Fruit fly (Drosophila melanogaster) whole organism, embryonic: ENCODE measurements around the gene Not10.

ENCODE experiments used
- Adf1 ChIP-seq: fragments of 200-800 bp; sonication (Bioruptor generic); IDR thresholded peaks from 2 replicates; pipeline ENCODE4 v1.3.6; 2022; ENCODE audit warnings: missing biosample characterization, missing genetic modification characterization
- C15 ChIP-seq: fragments of 200-800 bp; sonication (Bioruptor generic); IDR thresholded peaks from 3 replicates; pipeline ENCODE4 v1.3.6; 2022; ENCODE audit warnings: missing biosample characterization, missing genetic modification characterization
- CG10267 ChIP-seq: fragments of 200-800 bp; sonication (Bioruptor generic); optimal IDR thresholded peaks from 2 replicates; lab custom pipeline; 2018; ENCODE audit warnings: missing biosample characterization, mild to moderate bottlenecking, missing genetic modification characterization, moderate library complexity
- CG10274 ChIP-seq: fragments of 200-800 bp; sonication (Bioruptor generic); optimal IDR thresholded peaks from 3 replicates; lab custom pipeline; 2017; ENCODE audit warnings: missing biosample characterization, mild to moderate bottlenecking, missing genetic modification characterization
- CG10462 ChIP-seq: fragments of 200-800 bp; sonication (Bioruptor generic); optimal IDR thresholded peaks from 2 replicates; lab custom pipeline; 2016; ENCODE audit warnings: missing biosample characterization, missing genetic modification characterization
- CG10979 ChIP-seq: fragments of 200-800 bp; sonication (Bioruptor generic); optimal IDR thresholded peaks from 2 replicates; lab custom pipeline; 2018; ENCODE audit warnings: missing biosample characterization, mild to moderate bottlenecking, missing genetic modification characterization, moderate library complexity
- CG11085 ChIP-seq: fragments of 200-800 bp; sonication (Bioruptor generic); IDR thresholded peaks from 2 replicates; pipeline ENCODE4 v1.3.6; 2022; ENCODE audit warnings: missing biosample characterization, missing genetic modification characterization
- CG12071 ChIP-seq: fragments of 200-800 bp; sonication (Bioruptor generic); optimal IDR thresholded peaks from 3 replicates; lab custom pipeline; 2018; ENCODE audit warnings: missing biosample characterization, mild to moderate bottlenecking, missing genetic modification characterization
- CG12219 ChIP-seq: fragments of 200-800 bp; sonication (Bioruptor generic); optimal IDR thresholded peaks from 3 replicates; lab custom pipeline; 2018; ENCODE audit warnings: missing biosample characterization, mild to moderate bottlenecking, missing genetic modification characterization
- CG12769 ChIP-seq: fragments of 200-800 bp; sonication (Bioruptor generic); optimal IDR thresholded peaks from 2 replicates; lab custom pipeline; 2019; ENCODE audit warnings: missing biosample characterization, mild to moderate bottlenecking, missing genetic modification characterization, moderate library complexity
- CG15269 ChIP-seq: fragments of 200-800 bp; sonication (Bioruptor generic); optimal IDR thresholded peaks from 2 replicates; lab custom pipeline; 2018; ENCODE audit warnings: missing biosample characterization, mild to moderate bottlenecking, missing genetic modification characterization, moderate library complexity
- CG15514 ChIP-seq: fragments of 200-800 bp; sonication (Bioruptor generic); optimal IDR thresholded peaks from 3 replicates; lab custom pipeline; 2017; ENCODE audit warnings: missing biosample characterization, missing genetic modification characterization, mild to moderate bottlenecking, moderate library complexity, missing genetic modification reagents
- CG1647 ChIP-seq: fragments of 200-800 bp; sonication (Bioruptor generic); optimal IDR thresholded peaks from 3 replicates; lab custom pipeline; 2016; ENCODE audit warnings: missing biosample characterization, missing genetic modification characterization
- CG16815 ChIP-seq: fragments of 200-800 bp; sonication (Bioruptor generic); optimal IDR thresholded peaks from 3 replicates; lab custom pipeline; 2017; ENCODE audit warnings: missing biosample characterization, mild to moderate bottlenecking, missing genetic modification characterization
- CG2116 ChIP-seq: fragments of 200-800 bp; sonication (Bioruptor generic); optimal IDR thresholded peaks from 3 replicates; lab custom pipeline; 2018; ENCODE audit warnings: missing biosample characterization, mild to moderate bottlenecking, missing genetic modification characterization
- CG2202 ChIP-seq: fragments of 200-800 bp; sonication (Bioruptor generic); optimal IDR thresholded peaks from 2 replicates; lab custom pipeline; 2018; ENCODE audit warnings: missing biosample characterization, mild to moderate bottlenecking, missing genetic modification characterization
- CG30403 ChIP-seq: fragments of 200-800 bp; sonication (Bioruptor generic); optimal IDR thresholded peaks from 3 replicates; lab custom pipeline; 2016; ENCODE audit warnings: missing biosample characterization, missing genetic modification characterization
- CG30431 ChIP-seq: fragments of 200-800 bp; sonication (Bioruptor generic); optimal IDR thresholded peaks from 2 replicates; lab custom pipeline; 2017; ENCODE audit warnings: missing biosample characterization, missing genetic modification characterization
- CG4424 ChIP-seq: fragments of 200-800 bp; sonication (Bioruptor generic); optimal IDR thresholded peaks from 3 replicates; lab custom pipeline; 2016; ENCODE audit warnings: missing biosample characterization, missing genetic modification characterization
- CG5245 ChIP-seq: fragments of 200-800 bp; sonication (Bioruptor generic); optimal IDR thresholded peaks from 3 replicates; lab custom pipeline; 2016; ENCODE audit warnings: missing biosample characterization, missing genetic modification characterization
- CG7928 ChIP-seq: fragments of 200-800 bp; sonication (Bioruptor generic); optimal IDR thresholded peaks from 2 replicates; lab custom pipeline; 2017; ENCODE audit warnings: missing biosample characterization, mild to moderate bottlenecking, missing genetic modification characterization
- CG9437 ChIP-seq: fragments of 200-800 bp; sonication (Bioruptor generic); optimal IDR thresholded peaks from 2 replicates; lab custom pipeline; 2018; ENCODE audit warnings: missing biosample characterization, mild to moderate bottlenecking, missing genetic modification characterization
- Camta ChIP-seq: fragments of 200-800 bp; sonication (Bioruptor generic); optimal IDR thresholded peaks from 2 replicates; lab custom pipeline; 2016; ENCODE audit warnings: missing biosample characterization, missing genetic modification characterization
- Dip3 ChIP-seq: fragments of 200-800 bp; sonication (Bioruptor generic); optimal IDR thresholded peaks from 3 replicates; lab custom pipeline; 2016; ENCODE audit warnings: missing biosample characterization, missing genetic modification characterization
- Drgx ChIP-seq: fragments of 200-800 bp; sonication (Bioruptor generic); IDR thresholded peaks from 2 replicates; pipeline ENCODE4 v1.3.6; 2022; ENCODE audit warnings: missing biosample characterization, missing genetic modification characterization
- Elba2 ChIP-seq: fragments of 200-800 bp; sonication (Bioruptor generic); optimal IDR thresholded peaks from 3 replicates; lab custom pipeline; 2016; ENCODE audit warnings: missing biosample characterization, missing genetic modification characterization
- Lim3 ChIP-seq: fragments of 200-800 bp; sonication (Bioruptor generic); IDR thresholded peaks from 2 replicates; pipeline ENCODE4 v1.3.6; 2022; ENCODE audit warnings: missing biosample characterization, missing genetic modification characterization
- Scr ChIP-seq: fragments of 200-800 bp; sonication (Bioruptor generic); IDR thresholded peaks from 2 replicates; pipeline ENCODE4 v1.3.6; 2022; ENCODE audit warnings: missing biosample characterization, missing genetic modification characterization; ENCODE audit not compliant: partially characterized antibody
- Sin3A ChIP-seq: fragments of >200 bp; optimal IDR thresholded peaks from 2 replicates; lab custom pipeline; 2018
- Sry-δ ChIP-seq: fragments of 200-800 bp; sonication (Bioruptor generic); optimal IDR thresholded peaks from 2 replicates; lab custom pipeline; 2016; ENCODE audit warnings: missing biosample characterization, missing genetic modification characterization
- Taf1 ChIP-seq: fragments of 200-800 bp; sonication (Bioruptor generic); IDR thresholded peaks from 2 replicates; pipeline ENCODE4 v1.3.6; 2022; ENCODE audit warnings: missing biosample characterization, missing genetic modification characterization
- Trl ChIP-seq, 3 experiments: fragments of >200 bp in 2 of 3; fragments of 200-800 bp in 1 of 3; sonication (Bioruptor generic) in 1 of 3; optimal IDR thresholded peaks; 2 replicates in 1 of 3; 3 replicates in 2 of 3; lab custom pipeline; 2016 to 2017; ENCODE audit warnings: missing biosample characterization in 1 of 3, missing genetic modification characterization in 1 of 3
- YL-1 ChIP-seq: fragments of 200-800 bp; sonication (Bioruptor generic); optimal IDR thresholded peaks from 3 replicates; lab custom pipeline; 2017; ENCODE audit warnings: missing biosample characterization, mild to moderate bottlenecking, missing genetic modification characterization
- ab ChIP-seq: fragments of 200-800 bp; sonication (Bioruptor generic); optimal IDR thresholded peaks from 2 replicates; lab custom pipeline; 2016; ENCODE audit warnings: missing biosample characterization, missing genetic modification characterization
- ash1 ChIP-seq: fragments of 200-800 bp; sonication (Bioruptor generic); optimal IDR thresholded peaks from 2 replicates; lab custom pipeline; 2018; ENCODE audit warnings: missing biosample characterization, mild to moderate bottlenecking, missing genetic modification characterization
- br ChIP-seq: fragments of >200 bp; optimal IDR thresholded peaks from 2 replicates; lab custom pipeline; 2017
- cas ChIP-seq: fragments of 200-800 bp; sonication (Bioruptor generic); IDR thresholded peaks from 2 replicates; pipeline ENCODE4 v1.3.6; 2022; ENCODE audit warnings: missing biosample characterization, missing genetic modification characterization
- chm ChIP-seq: fragments of 200-800 bp; sonication (Bioruptor generic); IDR thresholded peaks from 2 replicates; pipeline ENCODE4 v1.3.6; 2022; ENCODE audit warnings: missing biosample characterization, missing genetic modification characterization
- da ChIP-seq: fragments of 200-800 bp; sonication (Bioruptor generic); optimal IDR thresholded peaks from 2 replicates; lab custom pipeline; 2016; ENCODE audit warnings: missing biosample characterization, missing genetic modification characterization
- dm ChIP-seq: fragments of 200-800 bp; sonication (Bioruptor generic); optimal IDR thresholded peaks from 3 replicates; lab custom pipeline; 2016; ENCODE audit warnings: missing biosample characterization, missing genetic modification characterization
- grn ChIP-seq: fragments of 200-800 bp; sonication (Bioruptor generic); optimal IDR thresholded peaks from 3 replicates; lab custom pipeline; 2017; ENCODE audit warnings: missing biosample characterization, missing genetic modification characterization
- hb ChIP-seq: fragments of 200-800 bp; sonication (Bioruptor generic); IDR thresholded peaks from 3 replicates; pipeline ENCODE4 v1.3.6; 2022; ENCODE audit warnings: missing biosample characterization, missing genetic modification characterization; ENCODE audit not compliant: partially characterized antibody
- jing ChIP-seq: fragments of 200-800 bp; sonication (Bioruptor generic); optimal IDR thresholded peaks from 2 replicates; lab custom pipeline; 2018; ENCODE audit warnings: missing biosample characterization, mild to moderate bottlenecking, missing genetic modification characterization
- lilli ChIP-seq: fragments of 200-800 bp; sonication (Bioruptor generic); optimal IDR thresholded peaks from 3 replicates; lab custom pipeline; 2016; ENCODE audit warnings: missing biosample characterization, missing genetic modification characterization
- odd ChIP-seq: fragments of 200-800 bp; sonication (Bioruptor generic); optimal IDR thresholded peaks from 2 replicates; lab custom pipeline; 2017; ENCODE audit warnings: missing biosample characterization, mild to moderate bottlenecking, missing genetic modification characterization
- pita ChIP-seq: fragments of 200-800 bp; sonication (Bioruptor generic); optimal IDR thresholded peaks from 2 replicates; lab custom pipeline; 2017; ENCODE audit warnings: missing biosample characterization, mild to moderate bottlenecking, missing genetic modification characterization
- sens-2 ChIP-seq: fragments of 200-800 bp; sonication (Bioruptor generic); IDR thresholded peaks from 2 replicates; pipeline ENCODE4 v1.3.6; 2022; ENCODE audit warnings: missing biosample characterization, missing genetic modification characterization
- sim ChIP-seq: fragments of 200-800 bp; sonication (Bioruptor generic); IDR thresholded peaks from 2 replicates; pipeline ENCODE4 v1.3.6; 2022; ENCODE audit warnings: missing biosample characterization, missing genetic modification characterization
- slou ChIP-seq: fragments of 200-800 bp; sonication (Bioruptor generic); optimal IDR thresholded peaks from 3 replicates; lab custom pipeline; 2016; ENCODE audit warnings: missing biosample characterization, missing genetic modification characterization
- unpg ChIP-seq: fragments of 200-800 bp; sonication (Bioruptor generic); optimal IDR thresholded peaks from 3 replicates; lab custom pipeline; 2018; ENCODE audit warnings: missing biosample characterization, mild to moderate bottlenecking, missing genetic modification characterization, moderate library complexity

Gene Not10

DNA sequence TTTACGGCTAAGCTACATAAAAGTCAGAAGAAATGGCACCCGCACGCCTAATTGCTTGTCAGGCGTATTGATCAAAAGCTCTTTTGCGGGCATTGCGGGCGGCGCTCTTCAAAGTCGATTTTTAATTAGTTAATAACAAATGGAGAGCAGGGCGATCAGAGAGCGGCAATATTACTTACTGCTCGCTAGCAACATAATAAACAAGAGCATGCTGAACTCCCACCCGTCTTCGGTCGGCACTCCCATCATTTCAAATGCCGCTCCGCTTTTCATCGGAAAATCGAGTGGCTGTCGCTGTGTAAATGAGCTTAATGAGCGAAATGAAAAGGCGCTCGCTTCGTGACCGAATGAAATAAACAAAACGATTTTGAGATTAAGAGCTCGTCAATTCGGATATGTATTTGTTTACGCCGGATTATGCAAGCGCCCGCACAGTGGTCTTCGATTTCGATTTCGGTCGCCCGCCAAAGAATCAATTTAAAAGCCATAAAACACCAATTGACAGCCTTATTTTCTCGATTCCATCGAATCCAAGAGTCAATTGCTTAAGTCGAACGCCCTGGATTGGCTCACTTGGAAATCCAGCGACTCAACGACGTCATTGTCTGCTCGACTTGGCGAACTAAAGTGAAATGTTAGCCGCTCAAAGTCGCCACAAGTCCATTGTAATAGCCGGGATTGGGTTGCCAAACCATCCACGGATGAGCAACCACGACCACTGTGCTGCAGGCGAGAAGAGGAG, 23.2 kb downstream of the Not10 start (continued):
- TF ChIP-seq CG10462 (GFP tag; lab: Kevin White, UChicago) (peak; percentile 61), Adf1 (GFP tag; lab: Robert Waterston, UW) (peak; percentile 27), unpg (GFP tag; lab: Kevin White, UChicago) (peak; percentile 81), Elba2 (GFP tag; lab: Kevin White, UChicago) (no peak), Sin3A (no peak), CG7928 (GFP tag; lab: Kevin White, UChicago) (peak; percentile 39), CG4424 (peak; percentile 72), jing (peak; percentile 82), CG2202 (tag; lab: Kevin White, UChicago) (no peak), grn (GFP tag; lab: Kevin White, UChicago) (no peak), da (GFP tag; lab: Kevin White, UChicago) (peak; percentile 6), Scr (GFP tag; lab: Robert Waterston, UW) (no peak), YL-1 (GFP tag; lab: Kevin White, UChicago) (peak; percentile 62), CG5245 (peak; percentile 58), CG2116 (GFP tag; lab: Kevin White, UChicago) (peak; percentile 42), Lim3 (GFP tag; lab: Robert Waterston, UW) (peak; percentile 67), CG30403 (GFP tag; lab: Kevin White, UChicago) (peak; percentile 84), ash1 (GFP tag; lab: Kevin White, UChicago) (no peak), CG12219 (GFP tag; lab: Kevin White, UChicago) (peak; percentile 85), br (lab: Kevin White, UChicago) (no peak), lilli (GFP tag; lab: Kevin White, UChicago) (peak; percentile 71), CG30431 (GFP tag; lab: Kevin White, UChicago) (peak; percentile 74), cas (no peak), sens-2 (no peak), CG15514 (GFP tag; lab: Kevin White, UChicago) (peak; percentile 18), chm (no peak; the same call in 1 of the 2 replicates), dm (GFP tag; lab: Kevin White, UChicago) (peak; percentile 77), CG15269 (tag; lab: Kevin White, UChicago) (peak; percentile 88), pita (no peak), Drgx (peak; percentile 77; the same call in 1 of the 2 replicates), CG1647 (no peak), ab (GFP tag; lab: Kevin White, UChicago) (peak; percentile 27), Trl (optimal IDR thresholded peaks at IDR 0.05; lab: Kevin White, UChicago) (peak; percentile 21 to 56), Trl (GFP tag; optimal IDR thresholded peaks at IDR 0.05; lab: Kevin White, UChicago) (peak; percentile 67), sim (GFP tag; lab: Robert Waterston, UW) (0 out of 2 replicates have a peak, but pooled peaks have one; percentile 55), CG9437 (peak; percentile 84), CG10979 (tag; lab: Kevin White, UChicago) (peak; percentile 75), CG12071 (GFP tag; lab: Kevin White, UChicago) (peak; percentile 75), odd (GFP tag; lab: Kevin White, UChicago) (peak; percentile 83), Camta (GFP tag; lab: Kevin White, UChicago) (peak; percentile 81), CG11085 (GFP tag; lab: Robert Waterston, UW) (peak; percentile 60), Taf1 (GFP tag; lab: Robert Waterston, UW) (peak; percentile 52; the same call in 1 of the 2 replicates), CG10274 (GFP tag; lab: Kevin White, UChicago) (peak; percentile 56), CG16815 (GFP tag; lab: Kevin White, UChicago) (peak; percentile 58), Sry-δ (peak; percentile 20), C15 (no peak), CG10267 (tag; lab: Kevin White, UChicago) (peak; percentile 42), slou (peak; percentile 17), Dip3 (GFP tag; lab: Kevin White, UChicago) (peak; percentile 60), CG12769 (tag; lab: Kevin White, UChicago) (peak; percentile 66), hb (no peak)
